Worm (Caenorhabditis elegans): ENCODE measurements around the gene mct-5.

The mct-5 gene

DNA sequence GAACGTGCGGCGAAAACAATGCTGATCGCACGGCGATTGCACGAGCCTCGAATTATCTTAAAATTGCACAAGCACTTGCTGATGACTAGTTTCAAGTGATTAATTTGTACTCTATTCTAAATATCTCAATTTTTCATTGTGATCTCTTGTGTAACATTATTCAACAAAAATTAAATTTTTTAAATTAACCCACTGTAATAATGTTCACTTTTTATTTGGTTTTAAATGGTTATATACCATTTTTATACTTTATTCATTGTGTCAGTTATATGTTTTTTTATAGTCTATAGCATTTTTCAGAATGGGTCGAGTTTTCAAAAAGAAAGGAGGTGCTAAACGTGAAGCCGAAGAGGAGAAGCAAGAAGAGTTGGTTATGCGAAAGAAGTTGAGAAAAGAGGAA lies 44.7 kb downstream of the mct-5 start, which contains the start of gene ZK1127.4:
TSS of gene ZK1127.4 (plus strand) at position 301 of the 400 bp plus-strand sequence.
- TF ChIP-seq xbp-1 (tag; optimal IDR thresholded peaks at IDR 0.05) (no peak), ceh-8 (GFP tag; optimal IDR thresholded peaks at IDR 0.05) (no peak), ceh-82 (tag; optimal IDR thresholded peaks at IDR 0.05) (no peak), blmp-1 (tag; optimal IDR thresholded peaks at IDR 0.05) (no peak), nhr-12 (tag; optimal IDR thresholded peaks at IDR 0.05) (no peak), pax-3 (tag; optimal IDR thresholded peaks at IDR 0.05) (no peak), dsc-1 (tag; optimal IDR thresholded peaks at IDR 0.05) (no peak), nhr-76 (tag; optimal IDR thresholded peaks at IDR 0.05) (no peak), unc-86 (tag; optimal IDR thresholded peaks at IDR 0.05) (no peak), grh-1 (GFP tag; IDR thresholded peaks at IDR 0.05) (no peak), lsy-2 (tag; optimal IDR thresholded peaks at IDR 0.05) (no peak), efl-3 (GFP tag; optimal IDR thresholded peaks at IDR 0.05) (no peak), zag-1 (tag; optimal IDR thresholded peaks at IDR 0.05) (no peak), jun-1 (tag; optimal IDR thresholded peaks at IDR 0.05) (no peak), nhr-84 (tag; optimal IDR thresholded peaks at IDR 0.05) (no peak), nhr-77 (tag; optimal IDR thresholded peaks at IDR 0.05) (no peak)

DNA sequence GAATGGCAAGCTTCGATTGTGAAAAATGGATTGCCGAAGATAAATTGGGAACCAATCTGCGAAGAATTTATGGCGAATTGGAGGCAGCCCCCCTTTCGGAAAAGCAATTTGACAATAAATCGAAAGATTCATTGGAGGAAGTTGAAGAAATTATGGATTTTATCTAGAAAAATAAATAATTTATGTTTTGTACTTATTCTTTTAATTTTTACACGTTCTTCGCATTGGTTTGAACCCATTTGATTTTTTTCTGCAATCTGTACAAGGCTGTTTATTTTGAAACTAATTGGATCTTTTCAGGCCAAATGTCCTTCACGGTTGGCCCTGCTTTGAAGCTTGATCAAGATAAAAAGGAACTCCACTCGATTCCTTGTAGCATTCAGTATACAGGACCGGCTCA lies 45.4 kb downstream of the mct-5 start, which contains the start of gene ZK1127.13:
TSS of gene ZK1127.13 (plus strand) at position 301 of the 400 bp plus-strand sequence.
- no peak for TF ChIP-seq ces-1 (GFP tag; optimal IDR thresholded peaks at IDR 0.05)
- TF ChIP-seq efl-1 (optimal IDR thresholded peaks at IDR 0.05) = no peak
- TF ChIP-seq efl-1 (GFP tag; optimal IDR thresholded peaks at IDR 0.05 in 1 of 2) = peak in 1 of 2 experiments; percentile 67
- TF ChIP-seq nhr-12 (tag; optimal IDR thresholded peaks at IDR 0.05) = no peak
- TF ChIP-seq nhr-20 (tag; optimal IDR thresholded peaks at IDR 0.05) = no peak
- no peak for TF ChIP-seq Y116A8C.19 (tag; optimal IDR thresholded peaks at IDR 0.05; ENCODE audit: borderline replicate concordance)
- TF ChIP-seq dsc-1 (tag; optimal IDR thresholded peaks at IDR 0.05) = no peak
- TF ChIP-seq unc-30 (tag; optimal IDR thresholded peaks at IDR 0.05) = no peak
- no peak for TF ChIP-seq nhr-47 (tag; optimal IDR thresholded peaks at IDR 0.05)

DNA sequence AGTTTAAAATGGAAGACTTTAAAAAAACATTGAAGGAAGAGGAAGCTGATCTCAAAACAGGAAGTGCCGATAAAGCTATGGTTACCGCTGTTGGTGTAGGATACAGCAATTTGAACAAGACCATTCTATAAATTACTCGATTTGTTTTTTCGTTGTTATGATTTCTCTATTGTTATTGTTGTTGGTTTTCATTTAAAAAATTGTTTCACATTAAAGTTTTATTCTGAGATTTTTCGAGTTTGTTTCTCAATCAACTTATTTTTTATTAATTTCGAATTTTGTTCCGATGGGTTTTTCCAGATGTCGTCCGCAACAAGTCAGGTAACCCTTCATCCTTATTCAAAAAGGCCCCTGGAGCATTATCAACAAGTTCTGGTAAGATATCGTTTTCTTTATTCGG lies 46.6 kb downstream of the mct-5 start, which contains the start of gene ZK1127.12:
TSS of gene ZK1127.12 (plus strand) at position 301 of the 400 bp plus-strand sequence.
- TF ChIP-seq lir-3 (tag; optimal IDR thresholded peaks at IDR 0.05; ENCODE audit: poor library complexity) (no peak), lin-13 (GFP tag; optimal IDR thresholded peaks at IDR 0.05) (no peak), sptf-1 (tag; optimal IDR thresholded peaks at IDR 0.05) (no peak), zag-1 (tag; optimal IDR thresholded peaks at IDR 0.05) (no peak), tbx-2 (tag; optimal IDR thresholded peaks at IDR 0.05) (no peak), lin-14 (GFP tag; optimal IDR thresholded peaks at IDR 0.05) (no peak), snpc-4 (tag; optimal IDR thresholded peaks at IDR 0.05) (no peak), mdl-1 (tag; optimal IDR thresholded peaks at IDR 0.05) (no peak), mef-2 (tag; optimal IDR thresholded peaks at IDR 0.05) (no peak)

DNA sequence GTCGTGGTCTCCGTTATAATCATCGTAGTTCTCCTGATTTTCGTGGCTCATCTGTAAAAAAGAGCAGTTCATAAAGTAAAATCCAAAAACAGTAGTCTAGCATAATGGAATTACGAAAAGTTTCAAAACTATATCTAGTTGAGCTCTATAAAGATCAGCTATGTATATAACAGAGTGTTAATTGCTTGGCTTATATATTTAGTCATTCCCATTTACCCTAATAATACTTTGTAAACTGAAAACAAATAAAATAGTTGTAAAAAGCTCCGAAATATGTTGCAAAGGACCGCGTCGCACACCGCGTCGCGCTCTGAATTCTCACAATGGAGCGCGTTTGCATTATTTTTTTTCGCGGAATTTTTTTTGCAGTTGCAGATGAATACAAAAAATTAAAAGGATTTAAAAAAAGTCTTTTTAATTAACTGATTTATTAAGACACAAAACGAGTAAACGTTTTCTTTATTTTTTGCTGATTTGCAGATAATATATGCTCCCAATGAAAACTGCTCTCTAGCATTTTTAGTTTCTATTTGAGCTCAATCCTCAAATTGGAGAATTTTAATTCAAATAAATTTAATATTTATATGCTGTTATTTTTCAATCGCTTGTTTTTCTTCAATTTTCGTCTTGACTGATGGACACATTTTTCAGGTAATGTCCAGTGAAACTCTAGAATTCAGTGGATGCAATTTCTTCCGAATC lies 48.2 kb downstream of the mct-5 start, which contains the start of the genes tcer-1 and ZK1127.5:
TSS of gene tcer-1 (minus strand) at position 51 of the 702 bp plus-strand sequence.
TSS of gene ZK1127.5 (plus strand) at position 652 of the 702 bp plus-strand sequence.
- TF ChIP-seq nhr-71 (tag; optimal IDR thresholded peaks at IDR 0.05) (peak; percentile 50), snpc-4 (tag; optimal IDR thresholded peaks at IDR 0.05) (no peak), nhr-90 (tag; optimal IDR thresholded peaks at IDR 0.05; ENCODE audit: poor library complexity) (peak; percentile 23), egl-27 (tag; optimal IDR thresholded peaks at IDR 0.05) (no peak), nhr-85 (tag) (peak; percentile 31), lin-13 (GFP tag; optimal IDR thresholded peaks at IDR 0.05) (peak; percentile 2), dsc-1 (tag; optimal IDR thresholded peaks at IDR 0.05) (peak; percentile 44), F16B12.6 (tag; optimal IDR thresholded peaks at IDR 0.05) (peak; percentile 27), efl-3 (GFP tag; optimal IDR thresholded peaks at IDR 0.05) (no peak), lin-14 (GFP tag; optimal IDR thresholded peaks at IDR 0.05) (peak; percentile 55), nhr-20 (tag; optimal IDR thresholded peaks at IDR 0.05) (peak; percentile 58), efl-1 (optimal IDR thresholded peaks at IDR 0.05) (peak; percentile 66 to 78), efl-1 (GFP tag; optimal IDR thresholded peaks at IDR 0.05 in 1 of 2) (peak; percentile 69 to 94), fkh-4 (tag; optimal IDR thresholded peaks at IDR 0.05; ENCODE audit: borderline replicate concordance) (no peak), skn-1 (tag; optimal IDR thresholded peaks at IDR 0.05) (peak; percentile 43), lsy-2 (tag; optimal IDR thresholded peaks at IDR 0.05) (peak; percentile 60 to 83), lin-39 (tag; optimal IDR thresholded peaks at IDR 0.05) (no peak), blmp-1 (tag; optimal IDR thresholded peaks at IDR 0.05) (peak; percentile 57), nhr-237 (tag; optimal IDR thresholded peaks at IDR 0.05) (peak; percentile 1), ceh-82 (tag; optimal IDR thresholded peaks at IDR 0.05) (peak; percentile 26 to 70 (median 39)), lin-15B (tag; optimal IDR thresholded peaks at IDR 0.05) (peak; percentile 73), lin-35 (GFP tag; optimal IDR thresholded peaks at IDR 0.05) (peak; percentile 58 to 82), nhr-19 (GFP tag; conservative IDR thresholded peaks at IDR 0.05) (peak; percentile 24; the same call in 1 of the 2 replicates), ces-1 (GFP tag; optimal IDR thresholded peaks at IDR 0.05) (no peak), rnt-1 (tag; optimal IDR thresholded peaks at IDR 0.05) (peak; percentile 44), fkh-8 (tag; optimal IDR thresholded peaks at IDR 0.05) (peak; percentile 41)

Data from whole organism, L1 larva.